Fruit fly (Drosophila melanogaster) whole organism, adult: ENCODE measurements around the gene CG31343.

ENCODE experiments used
- CG5204 ChIP-seq: fragments of 200-800 bp; sonication (Bioruptor generic); optimal IDR thresholded peaks from 2 replicates; lab custom pipeline; 2016; ENCODE audit warnings: missing biosample characterization, missing genetic modification characterization
- CG7045 ChIP-seq: fragments of 200-800 bp; sonication (Bioruptor generic); optimal IDR thresholded peaks from 2 replicates; lab custom pipeline; 2017; ENCODE audit warnings: missing biosample characterization, mild to moderate bottlenecking, missing genetic modification characterization
- Clk ChIP-seq: fragments of 200-800 bp; sonication (Bioruptor generic); optimal IDR thresholded peaks from 2 replicates; lab custom pipeline; 2017; ENCODE audit warnings: missing biosample characterization, missing genetic modification characterization
- Hr96 ChIP-seq: fragments of 200-800 bp; sonication (Bioruptor generic); optimal IDR thresholded peaks from 2 replicates; lab custom pipeline; 2016; ENCODE audit warnings: missing biosample characterization, missing genetic modification characterization
- Mnt ChIP-seq: fragments of 200-800 bp; sonication (Bioruptor generic); optimal IDR thresholded peaks from 2 replicates; lab custom pipeline; 2016; ENCODE audit warnings: missing biosample characterization, mild to moderate bottlenecking, missing genetic modification characterization
- cnc ChIP-seq, 2 experiments: fragments of >200 bp; optimal IDR thresholded peaks; 2 replicates each; lab custom pipeline; 2017
- toe ChIP-seq: fragments of 200-800 bp; sonication (Bioruptor generic); optimal IDR thresholded peaks from 2 replicates; lab custom pipeline; 2016; ENCODE audit warnings: missing biosample characterization, missing genetic modification characterization

dm6 chr3R:21730955-21731354, 14.1 kb upstream of the CG31343 start:
- no peak for TF ChIP-seq Mnt (GFP tag; lab: Kevin White, UChicago)
- no peak for TF ChIP-seq toe
- TF ChIP-seq CG5204 (GFP tag; lab: Kevin White, UChicago): no peak
- TF ChIP-seq CG7045 (GFP tag; lab: Kevin White, UChicago): no peak
- no peak for TF ChIP-seq Clk (GFP tag; lab: Kevin White, UChicago)
- no peak for TF ChIP-seq Hr96 (GFP tag; lab: Kevin White, UChicago)
- no peak for TF ChIP-seq cnc (optimal IDR thresholded peaks at IDR 0.05; lab: Kevin White, UChicago)
